Worm (Caenorhabditis elegans): Measurements from ENCODE around the gene E02H1.1.

The E02H1.1 gene

ce11 chrII:9554925-9555553 is 35.9 kb downstream of the E02H1.1 start, which contains the start of gene F35H8.2:
TSS of gene F35H8.2 (plus strand) at chrII:9555503.
- peak; percentile 9 for TF ChIP-seq nhr-20 (tag; optimal IDR thresholded peaks at IDR 0.05)
- TF ChIP-seq nhr-237 (tag; optimal IDR thresholded peaks at IDR 0.05): no peak
- peak; percentile 49 for TF ChIP-seq unc-130 (tag; optimal IDR thresholded peaks at IDR 0.05)
- TF ChIP-seq nhr-85 (tag): peak; percentile 77
- peak; percentile 79 for TF ChIP-seq blmp-1 (tag; optimal IDR thresholded peaks at IDR 0.05)
- peak in 1 of 6 experiments; percentile 29 for TF ChIP-seq elt-3 (tag; optimal IDR thresholded peaks at IDR 0.05)
- no peak for TF ChIP-seq lin-15B (tag; optimal IDR thresholded peaks at IDR 0.05)
- no peak for TF ChIP-seq jun-1 (tag; optimal IDR thresholded peaks at IDR 0.05)
- TF ChIP-seq lin-14 (GFP tag; optimal IDR thresholded peaks at IDR 0.05): peak; percentile 45
- TF ChIP-seq nhr-28 (tag; optimal IDR thresholded peaks at IDR 0.05): no peak
- TF ChIP-seq grh-1 (GFP tag; IDR thresholded peaks at IDR 0.05): peak; percentile 43; the same call in 1 of the 2 replicates
- TF ChIP-seq lin-35 (GFP tag; optimal IDR thresholded peaks at IDR 0.05): peak in 1 of 2 experiments; percentile 25

DNA sequence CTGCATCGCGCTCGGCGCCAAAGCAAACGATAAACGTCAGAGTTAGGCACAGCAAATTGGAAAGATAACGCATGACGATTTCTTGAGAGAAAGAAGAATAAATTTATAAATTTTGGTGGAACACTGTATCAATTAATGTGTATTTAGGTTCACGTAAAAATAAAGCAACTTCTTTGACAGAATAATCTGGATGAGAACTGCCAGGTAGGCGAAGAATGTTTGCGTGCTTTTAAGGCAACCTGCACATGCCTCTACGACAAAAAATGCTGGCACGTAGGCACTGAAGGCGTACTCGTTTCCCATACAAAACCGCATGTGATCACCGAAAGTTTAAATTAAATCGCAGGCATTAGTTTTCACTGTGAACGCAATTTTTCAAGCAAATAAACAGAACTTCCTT is 37.8 kb downstream of the E02H1.1 start, which contains the start of gene F35H8.1:
F35H8.1 (minus strand) TSS at position 101 of the 400 bp plus-strand sequence.
- no peak for TF ChIP-seq elt-3 (tag; optimal IDR thresholded peaks at IDR 0.05)

DNA sequence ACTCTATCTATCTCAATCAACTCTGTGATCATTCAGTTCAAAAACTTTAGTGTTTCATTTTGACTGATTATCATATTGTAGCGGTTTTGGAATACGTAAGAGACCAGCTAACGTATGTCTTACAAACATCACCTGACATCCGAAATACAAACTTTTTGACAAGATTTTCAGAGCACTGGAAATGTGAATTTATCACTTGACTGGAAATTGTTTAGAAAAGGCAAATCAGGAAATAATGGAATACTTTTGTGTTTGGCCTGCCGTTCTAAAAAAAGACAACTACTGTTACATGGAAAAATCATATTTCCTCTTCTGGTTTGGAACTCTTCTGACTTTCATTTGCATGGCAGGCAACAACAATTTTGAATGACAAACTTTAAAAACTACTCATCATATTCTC is 39.4 kb downstream of the E02H1.1 start, which contains the start of gene F35H8.12:
F35H8.12 (plus strand) TSS at position 301 of the 400 bp plus-strand sequence.
- TF ChIP-seq nhr-84 (tag; optimal IDR thresholded peaks at IDR 0.05): no peak
- TF ChIP-seq efl-1 (optimal IDR thresholded peaks at IDR 0.05): no peak
- peak in 1 of 2 experiments; percentile 43 for TF ChIP-seq efl-1 (GFP tag; optimal IDR thresholded peaks at IDR 0.05 in 1 of 2)

DNA sequence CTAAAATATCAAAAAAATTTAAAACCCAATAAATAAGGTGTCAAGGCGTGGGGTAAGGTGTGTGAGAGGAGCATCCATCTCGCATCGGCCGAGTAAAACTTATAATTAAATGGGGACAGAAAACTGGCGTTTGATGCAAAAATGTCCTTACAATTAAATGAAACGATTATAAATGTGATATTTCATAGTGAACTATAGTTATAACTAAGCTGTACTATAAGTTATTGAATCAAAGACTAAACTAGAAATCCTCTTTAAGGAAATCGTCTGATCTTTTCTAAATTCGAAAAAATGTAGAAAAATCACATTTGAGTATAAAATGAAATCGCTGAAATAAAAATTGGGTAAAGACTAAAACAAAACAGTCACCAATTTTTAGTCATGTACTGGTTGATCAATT is 40.2 kb downstream of the E02H1.1 start, which contains the start of gene sra-6:
sra-6 (minus strand) TSS at position 101 of the 400 bp plus-strand sequence.
- TF ChIP-seq ceh-88 (GFP tag; IDR thresholded peaks at IDR 0.05) (no peak), fos-1 (tag; optimal IDR thresholded peaks at IDR 0.05) (no peak), xbp-1 (tag; optimal IDR thresholded peaks at IDR 0.05) (no peak), skn-1 (tag; optimal IDR thresholded peaks at IDR 0.05) (no peak), vab-15 (tag; optimal IDR thresholded peaks at IDR 0.05) (no peak), swsn-7 (tag; optimal IDR thresholded peaks at IDR 0.05) (no peak), nhr-90 (tag; optimal IDR thresholded peaks at IDR 0.05; ENCODE audit: poor library complexity) (no peak), lin-15B (tag; optimal IDR thresholded peaks at IDR 0.05) (no peak), blmp-1 (tag; optimal IDR thresholded peaks at IDR 0.05) (no peak), elt-3 (tag; optimal IDR thresholded peaks at IDR 0.05) (no peak), efl-1 (optimal IDR thresholded peaks at IDR 0.05) (no peak), efl-1 (GFP tag; optimal IDR thresholded peaks at IDR 0.05 in 1 of 2) (no peak), aly-2 (tag; optimal IDR thresholded peaks at IDR 0.05) (no peak), irx-1 (tag; optimal IDR thresholded peaks at IDR 0.05) (no peak), sox-4 (tag; optimal IDR thresholded peaks at IDR 0.05) (no peak), fkh-8 (tag; optimal IDR thresholded peaks at IDR 0.05) (no peak), pax-3 (tag; optimal IDR thresholded peaks at IDR 0.05) (no peak), ceh-82 (tag; optimal IDR thresholded peaks at IDR 0.05) (no peak)

ce11 chrII:9544386-9544785 is 46.6 kb downstream of the E02H1.1 start, which contains the start of gene sra-7:
TSS of gene sra-7 (plus strand) at chrII:9544686.
- no peak for TF ChIP-seq hpl-2 (GFP tag; optimal IDR thresholded peaks at IDR 0.05)
- peak; percentile 10 for TF ChIP-seq fkh-8 (tag; optimal IDR thresholded peaks at IDR 0.05)

ce11 chrII:9542785-9543184 is 48.2 kb downstream of the E02H1.1 start, which contains the start of gene sra-4:
TSS of gene sra-4 (minus strand) at chrII:9542885.
- TF ChIP-seq nhr-19 (GFP tag; conservative IDR thresholded peaks at IDR 0.05) (no peak), elt-3 (tag; optimal IDR thresholded peaks at IDR 0.05) (no peak), sox-4 (tag; optimal IDR thresholded peaks at IDR 0.05) (no peak), jun-1 (tag; optimal IDR thresholded peaks at IDR 0.05) (no peak), lin-15B (tag; optimal IDR thresholded peaks at IDR 0.05) (no peak)

Measured in whole organism, L1 larva.